Fruit fly (Drosophila melanogaster) whole organism, embryonic: ENCODE results near the gene CG4271.

ENCODE experiments used
- CG7839 ChIP-seq: fragments of 200-800 bp; sonication (Bioruptor generic); optimal IDR thresholded peaks from 3 replicates; lab custom pipeline; 2018; ENCODE audit warnings: missing biosample characterization, mild to moderate bottlenecking, missing genetic modification characterization, moderate library complexity
- Doc3 ChIP-seq: fragments of 200-800 bp; sonication (Bioruptor generic); IDR thresholded peaks from 3 replicates; pipeline ENCODE4 v1.3.6; 2022; ENCODE audit warnings: missing biosample characterization, missing genetic modification characterization; ENCODE audit not compliant: partially characterized antibody
- kah ChIP-seq: fragments of 200-800 bp; sonication (Bioruptor generic); optimal IDR thresholded peaks from 2 replicates; lab custom pipeline; 2018; ENCODE audit warnings: missing biosample characterization, mild to moderate bottlenecking, missing genetic modification characterization
- otp ChIP-seq: fragments of 200-800 bp; sonication (Bioruptor generic); IDR thresholded peaks from 3 replicates; pipeline ENCODE4, ENCODE4 v1.3.6; 2022; ENCODE audit warnings: missing biosample characterization, missing genetic modification characterization
- ro ChIP-seq: fragments of 200-800 bp; sonication (Bioruptor generic); IDR thresholded peaks from 2 replicates; pipeline ENCODE4 v1.3.6; 2022; ENCODE audit warnings: missing biosample characterization, missing genetic modification characterization

DNA sequence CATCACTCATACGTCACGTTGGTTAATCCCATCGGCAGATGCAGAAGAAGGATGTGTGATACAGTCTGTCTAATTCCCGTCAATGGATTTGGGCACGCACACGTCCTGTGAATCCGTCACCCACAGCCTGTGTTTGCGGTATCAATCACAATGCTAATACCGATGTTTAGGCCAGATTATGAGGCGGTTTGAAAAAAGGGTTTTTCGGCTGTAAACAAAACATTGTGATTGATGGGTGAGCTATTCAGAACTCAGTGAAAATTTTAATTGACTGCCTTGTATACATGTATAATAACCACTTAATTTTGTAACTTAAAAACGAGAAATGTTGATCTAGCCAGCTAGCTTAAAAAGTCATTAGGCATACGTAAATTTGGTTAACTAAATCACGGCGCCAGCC lies 21.8 kb upstream of the CG4271 start, which contains the start of gene CG4270:
- no peak for TF ChIP-seq ro (GFP tag; lab: Robert Waterston, UW)
- TF ChIP-seq Doc3 (GFP tag; lab: Robert Waterston, UW), result no peak
- no peak for TF ChIP-seq kah (GFP tag; lab: Kevin White, UChicago)
- no peak for TF ChIP-seq CG7839 (tag; lab: Kevin White, UChicago)
- TF ChIP-seq otp (GFP tag; lab: Robert Waterston, UW), result no peak
